Fruit fly (Drosophila melanogaster): Measurements from ENCODE around the gene CG7992.

The CG7992 gene

DNA sequence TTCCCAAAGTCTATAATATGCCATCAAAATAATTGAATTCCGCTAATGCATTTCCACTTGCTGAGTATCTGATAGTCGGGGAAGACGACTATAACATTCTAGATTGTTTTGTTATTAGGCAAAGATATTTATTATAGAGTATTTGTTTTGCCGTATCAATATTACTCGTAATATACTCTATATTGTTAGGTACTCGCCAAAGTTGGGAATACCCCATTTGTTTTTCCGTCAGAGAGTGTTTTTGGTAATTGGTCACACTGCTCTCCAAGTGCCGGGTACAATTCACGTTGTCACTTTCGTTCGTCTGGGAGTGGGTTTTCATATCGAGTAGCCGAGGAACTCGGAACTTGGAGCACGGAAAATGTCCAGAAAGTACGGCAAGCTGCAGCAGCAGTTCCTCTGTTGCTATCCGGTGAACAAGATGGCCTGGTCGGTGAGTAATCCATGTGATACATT, 3.6 kb downstream of the CG7992 start, which contains the start of gene CG7889 (continued):
- TF ChIP-seq CG6254 (GFP tag; optimal IDR thresholded peaks at IDR 0.05) (no peak), Meics (GFP tag; optimal IDR thresholded peaks at IDR 0.05) (peak; percentile 84), pzg (GFP tag; optimal IDR thresholded peaks at IDR 0.05) (peak; percentile 45), Trl (optimal IDR thresholded peaks at IDR 0.05) (no peak), Trl (GFP tag; optimal IDR thresholded peaks at IDR 0.05) (no peak), CG17385 (GFP tag; optimal IDR thresholded peaks at IDR 0.05) (no peak), nmo (GFP tag; optimal IDR thresholded peaks at IDR 0.05) (peak; percentile 45), caup (GFP tag; optimal IDR thresholded peaks at IDR 0.05; ENCODE audit: severe bottlenecking) (no peak), wek (GFP tag; optimal IDR thresholded peaks at IDR 0.05) (peak; percentile 89), cg (GFP tag; optimal IDR thresholded peaks at IDR 0.05) (no peak), Hr51 (GFP tag; optimal IDR thresholded peaks at IDR 0.05) (no peak), CG11456 (GFP tag; IDR thresholded peaks at IDR 0.05) (no peak), CG17361 (GFP tag; IDR thresholded peaks at IDR 0.05) (peak; percentile 67), tx (GFP tag; optimal IDR thresholded peaks at IDR 0.05) (no peak), CG15696 (tag; optimal IDR thresholded peaks at IDR 0.05) (peak; percentile 6), lmd (GFP tag; IDR thresholded peaks at IDR 0.05) (peak; percentile 17; the same call in 1 of the 2 replicates), CG12104 (GFP tag; optimal IDR thresholded peaks at IDR 0.05) (peak; percentile 4), CG9727 (GFP tag; optimal IDR thresholded peaks at IDR 0.05) (peak; percentile 22), CG7357 (GFP tag; IDR thresholded peaks at IDR 0.05) (no peak), chm (GFP tag; IDR thresholded peaks at IDR 0.05) (no peak), trem (tag; optimal IDR thresholded peaks at IDR 0.05) (peak; percentile 7), sens (GFP tag) (peak; percentile 86), CG1647 (GFP tag; optimal IDR thresholded peaks at IDR 0.05) (peak; percentile 6), B-H2 (GFP tag; optimal IDR thresholded peaks at IDR 0.05) (peak; percentile 7), knrl (GFP tag; IDR thresholded peaks at IDR 0.05; ENCODE audit: partially characterized antibody) (no peak), lov (optimal IDR thresholded peaks at IDR 0.05) (no peak), lov (GFP tag; IDR thresholded peaks at IDR 0.05) (no peak), stwl (tag; optimal IDR thresholded peaks at IDR 0.05) (peak; percentile 15), so (GFP tag; IDR thresholded peaks at IDR 0.05) (no peak), CG7271 (tag; optimal IDR thresholded peaks at IDR 0.05) (no peak), Myb (GFP tag; optimal IDR thresholded peaks at IDR 0.05) (no peak), Ptx1 (GFP tag; IDR thresholded peaks at IDR 0.05) (0 out of 2 replicates have a peak, but pooled peaks have one; percentile 34), crol (GFP tag; IDR thresholded peaks at IDR 0.05) (no peak), wdn (GFP tag; IDR thresholded peaks at IDR 0.05) (no peak), CG31441 (GFP tag; IDR thresholded peaks at IDR 0.05) (peak; percentile 42; the same call in 1 of the 2 replicates), Rfx (GFP tag; IDR thresholded peaks at IDR 0.05) (peak; percentile 42; the same call in 1 of the 2 replicates), Hr78 (GFP tag; optimal IDR thresholded peaks at IDR 0.05) (no peak), CG2202 (tag; optimal IDR thresholded peaks at IDR 0.05) (no peak), gem (tag; optimal IDR thresholded peaks at IDR 0.05) (peak; percentile 17), dm (GFP tag; optimal IDR thresholded peaks at IDR 0.05) (peak; percentile 10), CG4820 (GFP tag; optimal IDR thresholded peaks at IDR 0.05) (peak; percentile 27), klu (GFP tag; IDR thresholded peaks at IDR 0.05) (peak; percentile 6; the same call in 1 of the 2 replicates), cato (GFP tag; optimal IDR thresholded peaks at IDR 0.05; ENCODE audit: borderline replicate concordance) (no peak), CG12769 (tag; optimal IDR thresholded peaks at IDR 0.05) (peak; percentile 16), gro (GFP tag; optimal IDR thresholded peaks at IDR 0.05) (no peak), CG9215 (GFP tag; IDR thresholded peaks at IDR 0.05) (no peak), slou (GFP tag; optimal IDR thresholded peaks at IDR 0.05) (no peak), Elba2 (GFP tag; optimal IDR thresholded peaks at IDR 0.05) (no peak), CG7839 (tag; optimal IDR thresholded peaks at IDR 0.05) (peak; percentile 34), CG7928 (GFP tag; optimal IDR thresholded peaks at IDR 0.05) (no peak), Xrp1 (GFP tag; IDR thresholded peaks at IDR 0.05) (peak; percentile 26; the same call in 1 of the 2 replicates)
